Fruit fly (Drosophila melanogaster): ENCODE data around the gene Pcyt1.

- no peak for TF ChIP-seq ovo (GFP tag; optimal IDR thresholded peaks at IDR 0.05)
- TF ChIP-seq CG14711 (tag; optimal IDR thresholded peaks at IDR 0.05), result peak; percentile 27
- TF ChIP-seq CG11617 (GFP tag; optimal IDR thresholded peaks at IDR 0.05), result peak; percentile 42
These were observed 12.0 kb upstream of the Pcyt1 start, which contains the start of gene Iml1 for dm6 chr3L:1533699-1534431.
